Worm (Caenorhabditis elegans) whole organism, L2 larva: ENCODE results near the gene F21A3.11.

ENCODE experiments used
- C34F6.9 ChIP-seq: fragments of 150-350 bp; optimal IDR thresholded peaks from 2 replicates; lab custom pipeline; 2014; ENCODE audit warnings: missing biosample characterization, missing genetic modification characterization
- aly-2 ChIP-seq: fragments of 150-350 bp; optimal IDR thresholded peaks from 2 replicates; lab custom pipeline; 2014; ENCODE audit warnings: missing biosample characterization, missing genetic modification characterization
- blmp-1 ChIP-seq: sonication (generic microtip); optimal IDR thresholded peaks from 2 replicates; lab custom pipeline; 2017; ENCODE audit warnings: missing genetic modification characterization, mild to moderate bottlenecking, missing compliant biosample characterization, antibody characterized with exemption, moderate library complexity; ENCODE audit not compliant: insufficient read depth
- crh-2 ChIP-seq: sonication (generic microtip); optimal IDR thresholded peaks from 2 replicates; lab custom pipeline; 2017; ENCODE audit warnings: missing biosample characterization, missing genetic modification characterization
- nhr-11 ChIP-seq: fragments of 150-350 bp; optimal IDR thresholded peaks from 2 replicates; lab custom pipeline; 2014; ENCODE audit warnings: missing biosample characterization, missing genetic modification characterization
- nhr-12 ChIP-seq: fragments of 150-350 bp; optimal IDR thresholded peaks from 2 replicates; lab custom pipeline; 2014; ENCODE audit warnings: missing biosample characterization, missing genetic modification characterization
- nhr-129 ChIP-seq: fragments of 150-350 bp; optimal IDR thresholded peaks from 2 replicates; lab custom pipeline; 2014; ENCODE audit warnings: missing biosample characterization, missing genetic modification characterization
- nhr-237 ChIP-seq: fragments of 150-350 bp; optimal IDR thresholded peaks from 2 replicates; lab custom pipeline; 2014; ENCODE audit warnings: missing biosample characterization, missing genetic modification characterization
- skn-1 ChIP-seq: sonication (generic microtip); optimal IDR thresholded peaks from 2 replicates; lab custom pipeline; 2017; ENCODE audit warnings: missing biosample characterization, missing genetic modification characterization
- unc-62 ChIP-seq: fragments of 150-350 bp; optimal IDR thresholded peaks from 2 replicates; lab custom pipeline; 2014; ENCODE audit warnings: missing biosample characterization, missing genetic modification reagents, missing genetic modification characterization
- ztf-4 ChIP-seq: fragments of 150-350 bp; optimal IDR thresholded peaks from 2 replicates; lab custom pipeline; 2014; ENCODE audit warnings: missing biosample characterization, missing genetic modification characterization

DNA sequence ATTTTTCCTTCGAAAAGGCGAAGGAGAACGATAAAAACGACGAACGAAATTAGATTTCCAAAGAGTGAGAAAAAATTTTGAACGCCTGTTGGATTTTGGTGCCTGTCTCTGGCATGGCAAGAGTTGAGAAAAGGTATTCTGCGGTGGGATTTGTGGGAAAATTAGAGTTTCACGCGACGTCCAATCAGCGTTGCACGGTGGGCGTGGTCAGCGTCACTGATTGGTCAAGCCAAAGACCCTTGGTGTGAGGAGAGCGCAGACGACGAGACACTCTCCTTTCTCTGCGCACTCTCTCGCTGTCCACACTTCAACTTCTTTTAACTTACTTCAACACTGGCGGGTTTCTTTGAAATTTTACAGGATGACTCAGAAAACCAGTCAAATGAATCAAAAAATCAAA lies 29.5 kb upstream of the F21A3.11 start:
- no peak for TF ChIP-seq aly-2
- TF ChIP-seq skn-1 = no peak
- no peak for TF ChIP-seq unc-62 (GFP tag; lab: Kevin White, UChicago)
- no peak for TF ChIP-seq C34F6.9 (tag; lab: Kevin White, UChicago)
- TF ChIP-seq crh-2 (tag; lab: Kevin White, UChicago) = no peak
- no peak for TF ChIP-seq nhr-237 (tag; lab: Kevin White, UChicago)
- no peak for TF ChIP-seq nhr-11
- TF ChIP-seq ztf-4 (tag; lab: Kevin White, UChicago) = no peak
- TF ChIP-seq nhr-129 (tag; lab: Kevin White, UChicago) = no peak
- TF ChIP-seq nhr-12 (tag; lab: Kevin White, UChicago) = no peak
- TF ChIP-seq blmp-1 (tag; lab: Kevin White, UChicago) = no peak
